Worm (Caenorhabditis elegans): Measurements from ENCODE around the gene Y66D12A.1.

DNA sequence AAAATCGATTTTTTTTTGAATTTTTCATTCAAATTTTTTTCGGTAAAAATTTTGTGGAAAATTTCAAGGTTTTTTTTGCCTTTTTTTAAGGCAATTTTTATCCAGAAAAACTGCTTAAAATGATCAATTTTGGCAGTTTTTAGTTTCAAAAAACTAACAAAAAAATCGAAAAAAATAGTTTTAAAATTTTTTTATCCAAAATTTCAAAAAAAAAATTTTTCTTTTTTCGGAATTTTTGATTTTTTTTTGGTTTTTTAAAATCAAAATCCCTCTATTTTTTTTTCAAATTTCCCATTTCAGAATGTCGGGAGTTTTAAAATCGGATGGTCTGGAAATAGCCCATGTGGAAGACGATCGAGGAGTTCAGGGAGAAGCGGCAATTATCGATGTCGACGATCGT lies 34.0 kb upstream of the Y66D12A.1 start, which contains the start of gene Y66D12A.8:
- no peak for TF ChIP-seq sox-2 (GFP tag; IDR thresholded peaks at IDR 0.05)
- no peak for TF ChIP-seq pros-1 (tag; optimal IDR thresholded peaks at IDR 0.05)
- TF ChIP-seq ahr-1 (tag; optimal IDR thresholded peaks at IDR 0.05), result no peak
- TF ChIP-seq pag-3 (tag; optimal IDR thresholded peaks at IDR 0.05; ENCODE audit: borderline replicate concordance), result no peak
- no peak for TF ChIP-seq tbx-2 (tag; optimal IDR thresholded peaks at IDR 0.05)
- no peak for TF ChIP-seq unc-3 (GFP tag; conservative IDR thresholded peaks at IDR 0.05)
- no peak for TF ChIP-seq unc-3 (tag; optimal IDR thresholded peaks at IDR 0.05)
- no peak for TF ChIP-seq C08G9.2 (tag; optimal IDR thresholded peaks at IDR 0.05)
- TF ChIP-seq hlh-30 (tag; optimal IDR thresholded peaks at IDR 0.05; ENCODE audit: insufficient read depth), result no peak
- TF ChIP-seq elt-4 (tag; optimal IDR thresholded peaks at IDR 0.05), result no peak
- no peak for TF ChIP-seq nhr-11 (tag; optimal IDR thresholded peaks at IDR 0.05)
- TF ChIP-seq elt-2 (tag; optimal IDR thresholded peaks at IDR 0.05), result no peak
- TF ChIP-seq ceh-2 (tag; optimal IDR thresholded peaks at IDR 0.05), result no peak
- no peak for TF ChIP-seq odd-2 (tag; optimal IDR thresholded peaks at IDR 0.05)
